Worm (Caenorhabditis elegans): ENCODE data around the gene F17C8.9.

ce11 chrIII:4705207-4705606 is 28.9 kb upstream of the F17C8.9 start, which contains the start of gene pgap-2:
- no peak for TF ChIP-seq tra-4 (tag; optimal IDR thresholded peaks at IDR 0.05)
- TF ChIP-seq ceh-36 (tag; optimal IDR thresholded peaks at IDR 0.05): no peak
- TF ChIP-seq hmg-4 (GFP tag; optimal IDR thresholded peaks at IDR 0.05): no peak
- no peak for TF ChIP-seq ama-1 (optimal IDR thresholded peaks at IDR 0.05)
- TF ChIP-seq flt-1 (GFP tag; IDR thresholded peaks at IDR 0.05): no peak
- TF ChIP-seq tbx-37 (GFP tag; conservative IDR thresholded peaks at IDR 0.05): no peak
- no peak for TF ChIP-seq aly-1 (tag; optimal IDR thresholded peaks at IDR 0.05)
- no peak for TF ChIP-seq hnd-1 (tag; optimal IDR thresholded peaks at IDR 0.05)
- TF ChIP-seq hmbx-1 (tag; optimal IDR thresholded peaks at IDR 0.05): no peak
- no peak for TF ChIP-seq pes-1 (GFP tag; IDR thresholded peaks at IDR 0.05)
